Fruit fly (Drosophila melanogaster) S2 (cell line): ENCODE measurements around the gene CG34307.

ENCODE experiments used
- CG8478 ChIP-seq: fragments of >200 bp; optimal IDR thresholded peaks from 2 replicates; lab custom pipeline; 2018
- CTCF ChIP-seq, 2 experiments: fragments of >200 bp; optimal IDR thresholded peaks; 2 replicates each; lab custom pipeline; 2018

Gene CG34307

dm6 chr3R:11876750-11877149, 20.6 kb upstream of the CG34307 start:
- TF ChIP-seq CG8478 (lab: Kevin White, UChicago) (no peak), CTCF (optimal IDR thresholded peaks at IDR 0.05; lab: Kevin White, UChicago) (no peak)

- no peak for TF ChIP-seq CTCF (optimal IDR thresholded peaks at IDR 0.05; lab: Kevin White, UChicago)
- no peak for TF ChIP-seq CG8478 (lab: Kevin White, UChicago)
Measured at dm6 chr3R:11877162-11877561, 20.2 kb upstream of the CG34307 start, which contains the start of gene sad. Gene sad, plus strand, starts transcription at chr3R:11877235.

dm6 chr3R:11882506-11882953, 14.9 kb upstream of the CG34307 start, which contains the start of the genes CG6962 and CG31368:
Gene CG6962, minus strand, starts transcription at chr3R:11882534.
Gene CG31368, plus strand, starts transcription at chr3R:11882790.
- TF ChIP-seq CG8478 (lab: Kevin White, UChicago) (no peak), CTCF (optimal IDR thresholded peaks at IDR 0.05; lab: Kevin White, UChicago) (no peak)

- TF ChIP-seq CG8478 (lab: Kevin White, UChicago): no peak
- TF ChIP-seq CTCF (optimal IDR thresholded peaks at IDR 0.05; lab: Kevin White, UChicago): no peak
Measured at dm6 chr3R:11883129-11883528, 14.3 kb upstream of the CG34307 start.

- no peak for TF ChIP-seq CG8478 (lab: Kevin White, UChicago)
- TF ChIP-seq CTCF (optimal IDR thresholded peaks at IDR 0.05; lab: Kevin White, UChicago): no peak
Measured at dm6 chr3R:11887114-11888037, 10.0 kb upstream of the CG34307 start, which contains the start of gene mthl5. Gene mthl5, minus strand, starts transcription at chr3R:11887168.

dm6 chr3R:11888038-11888567, 9.3 kb upstream of the CG34307 start:
- TF ChIP-seq CTCF (optimal IDR thresholded peaks at IDR 0.05; lab: Kevin White, UChicago) (no peak), CG8478 (lab: Kevin White, UChicago) (no peak)

- TF ChIP-seq CTCF (optimal IDR thresholded peaks at IDR 0.05; lab: Kevin White, UChicago): no peak
- TF ChIP-seq CG8478 (lab: Kevin White, UChicago): no peak
Measured at dm6 chr3R:11893197-11893596, 4.2 kb upstream of the CG34307 start, which contains the start of gene Dnali1. Gene Dnali1, minus strand, starts transcription at chr3R:11893297.

- no peak for TF ChIP-seq CTCF (optimal IDR thresholded peaks at IDR 0.05; lab: Kevin White, UChicago)
- TF ChIP-seq CG8478 (lab: Kevin White, UChicago): no peak
Measured at dm6 chr3R:11902893-11903292, 5.5 kb downstream of the CG34307 start.

dm6 chr3R:11920605-11921004, 23.2 kb downstream of the CG34307 start:
- TF ChIP-seq CTCF (optimal IDR thresholded peaks at IDR 0.05; lab: Kevin White, UChicago): no peak
- TF ChIP-seq CG8478 (lab: Kevin White, UChicago): no peak

dm6 chr3R:11930962-11931361, 33.6 kb downstream of the CG34307 start, which contains the start of gene CG14731:
Gene CG14731, plus strand, starts transcription at chr3R:11931262.
- TF ChIP-seq CTCF (optimal IDR thresholded peaks at IDR 0.05; lab: Kevin White, UChicago) (no peak), CG8478 (lab: Kevin White, UChicago) (no peak)

dm6 chr3R:11933903-11934302, 36.5 kb downstream of the CG34307 start:
- TF ChIP-seq CG8478 (lab: Kevin White, UChicago) (no peak), CTCF (optimal IDR thresholded peaks at IDR 0.05; lab: Kevin White, UChicago) (peak; percentile 52 to 55)

dm6 chr3R:11937427-11938114, 40.2 kb downstream of the CG34307 start:
- TF ChIP-seq CTCF (optimal IDR thresholded peaks at IDR 0.05; lab: Kevin White, UChicago): no peak
- TF ChIP-seq CG8478 (lab: Kevin White, UChicago): no peak

dm6 chr3R:11941116-11941515, 43.7 kb downstream of the CG34307 start:
- no peak for TF ChIP-seq CTCF (optimal IDR thresholded peaks at IDR 0.05; lab: Kevin White, UChicago)
- no peak for TF ChIP-seq CG8478 (lab: Kevin White, UChicago)
